Worm (Caenorhabditis elegans): ENCODE results near the gene F41F3.8.

DNA sequence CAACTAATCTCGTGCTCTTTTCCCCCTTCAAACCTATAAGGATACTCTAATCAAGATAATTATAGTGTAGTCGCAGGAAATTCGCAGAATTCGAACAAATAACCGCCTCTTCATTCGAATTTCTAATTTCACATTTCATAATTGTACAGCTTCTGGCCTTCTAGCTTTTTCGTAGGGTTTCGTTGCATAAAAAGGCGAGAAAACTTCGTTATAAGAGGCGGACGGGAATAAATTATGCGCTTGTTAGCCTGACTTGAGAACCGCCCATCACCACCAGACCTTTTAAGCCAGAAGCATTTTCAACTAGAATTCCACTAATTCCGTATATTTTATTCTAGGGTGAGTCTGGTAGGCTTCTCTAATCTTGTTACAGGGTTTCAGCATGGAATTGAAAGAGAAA, 33.0 kb downstream of the F41F3.8 start, which contains the start of gene K03B4.4:
- no peak for TF ChIP-seq elt-2 (tag; optimal IDR thresholded peaks at IDR 0.05)
- no peak for TF ChIP-seq nhr-12 (tag; optimal IDR thresholded peaks at IDR 0.05)
- no peak for TF ChIP-seq elt-3 (tag; optimal IDR thresholded peaks at IDR 0.05)
- no peak for TF ChIP-seq unc-62 (GFP tag; optimal IDR thresholded peaks at IDR 0.05)
- TF ChIP-seq ceh-82 (tag; optimal IDR thresholded peaks at IDR 0.05), result no peak
- TF ChIP-seq aly-2 (tag; optimal IDR thresholded peaks at IDR 0.05), result no peak
- no peak for TF ChIP-seq nhr-237 (tag; optimal IDR thresholded peaks at IDR 0.05)
- TF ChIP-seq nhr-11 (tag; optimal IDR thresholded peaks at IDR 0.05), result no peak
- no peak for TF ChIP-seq zag-1 (tag; optimal IDR thresholded peaks at IDR 0.05)
- no peak for TF ChIP-seq nhr-76 (tag; optimal IDR thresholded peaks at IDR 0.05)
- TF ChIP-seq ceh-16 (tag; optimal IDR thresholded peaks at IDR 0.05), result no peak
- no peak for TF ChIP-seq lin-15B (tag; optimal IDR thresholded peaks at IDR 0.05)
